Fruit fly (Drosophila melanogaster) whole organism, prepupa: ENCODE data around the gene Grip.

ENCODE experiments used
- Blimp-1 ChIP-seq: fragments of 200-800 bp; sonication (Bioruptor generic); optimal IDR thresholded peaks from 3 replicates; lab custom pipeline; 2017; ENCODE audit warnings: missing biosample characterization, missing genetic modification characterization, mild to moderate bottlenecking, moderate library complexity, missing genetic modification reagents
- CG10631 ChIP-seq: fragments of 200-800 bp; sonication (Bioruptor generic); optimal IDR thresholded peaks from 2 replicates; lab custom pipeline; 2016; ENCODE audit warnings: missing biosample characterization, missing genetic modification characterization
- CG10669 ChIP-seq: fragments of 200-800 bp; sonication (Bioruptor generic); optimal IDR thresholded peaks from 3 replicates; lab custom pipeline; 2018; ENCODE audit warnings: missing biosample characterization, mild to moderate bottlenecking, missing genetic modification characterization, moderate library complexity
- CG11294 ChIP-seq: fragments of 200-800 bp; sonication (Bioruptor generic); IDR thresholded peaks from 2 replicates; pipeline ENCODE4 v1.3.6; 2022; ENCODE audit warnings: missing biosample characterization, missing genetic modification characterization
- CG11902 ChIP-seq: fragments of 200-800 bp; sonication (Bioruptor generic); optimal IDR thresholded peaks from 3 replicates; lab custom pipeline; 2016; ENCODE audit warnings: missing biosample characterization, missing genetic modification characterization
- CG15336 ChIP-seq: fragments of 200-800 bp; sonication (Bioruptor generic); IDR thresholded peaks from 2 replicates; pipeline ENCODE4 v1.3.6; 2022; ENCODE audit warnings: missing biosample characterization, missing genetic modification characterization
- CG1621 ChIP-seq: fragments of 200-800 bp; sonication (Bioruptor generic); optimal IDR thresholded peaks from 3 replicates; lab custom pipeline; 2018; ENCODE audit warnings: missing biosample characterization, mild to moderate bottlenecking, missing genetic modification characterization
- CG16779 ChIP-seq: fragments of 200-800 bp; sonication (Bioruptor generic); optimal IDR thresholded peaks from 3 replicates; lab custom pipeline; 2017; ENCODE audit warnings: missing biosample characterization, mild to moderate bottlenecking, missing genetic modification characterization
- CG3032 ChIP-seq: fragments of 200-800 bp; optimal IDR thresholded peaks from 2 replicates; lab custom pipeline; 2019; ENCODE audit warnings: missing biosample characterization, mild to moderate bottlenecking, missing genetic modification characterization, moderate library complexity
- CG31627 ChIP-seq: fragments of 200-800 bp; sonication (Bioruptor generic); optimal IDR thresholded peaks from 3 replicates; lab custom pipeline; 2016; ENCODE audit warnings: missing biosample characterization, missing genetic modification characterization
- CG34406 ChIP-seq: fragments of 200-800 bp; sonication (Bioruptor generic); optimal IDR thresholded peaks from 3 replicates; lab custom pipeline; 2016; ENCODE audit warnings: missing biosample characterization, missing genetic modification characterization
- CG3919 ChIP-seq: fragments of 200-800 bp; sonication (Bioruptor generic); optimal IDR thresholded peaks from 3 replicates; lab custom pipeline; 2016; ENCODE audit warnings: missing biosample characterization, missing genetic modification characterization
- CG4318 ChIP-seq: fragments of 200-800 bp; sonication (Bioruptor generic); optimal IDR thresholded peaks from 3 replicates; lab custom pipeline; 2017; ENCODE audit warnings: missing biosample characterization, mild to moderate bottlenecking, missing genetic modification characterization
- CG6163 ChIP-seq: fragments of 200-800 bp; sonication (Bioruptor generic); IDR thresholded peaks from 3 replicates; pipeline ENCODE4 v1.3.6; 2022; ENCODE audit warnings: missing biosample characterization, missing genetic modification characterization
- CG6792 ChIP-seq: fragments of 200-800 bp; sonication (Bioruptor generic); optimal IDR thresholded peaks from 3 replicates; lab custom pipeline; 2016; ENCODE audit warnings: missing biosample characterization, missing genetic modification characterization
- CG6808 ChIP-seq: fragments of 200-800 bp; sonication (Bioruptor generic); optimal IDR thresholded peaks from 3 replicates; lab custom pipeline; 2017; ENCODE audit warnings: missing biosample characterization, missing genetic modification characterization, mild to moderate bottlenecking, moderate library complexity, missing genetic modification reagents
- CG8119 ChIP-seq: fragments of 200-800 bp; sonication (Bioruptor generic); IDR thresholded peaks from 3 replicates; pipeline ENCODE4 v1.3.6; 2022; ENCODE audit warnings: missing biosample characterization, missing genetic modification characterization
- CG8632 ChIP-seq: fragments of 200-800 bp; sonication (Bioruptor generic); optimal IDR thresholded peaks from 3 replicates; lab custom pipeline; 2016; ENCODE audit warnings: missing biosample characterization, missing genetic modification characterization
- CG9139 ChIP-seq: fragments of 200-800 bp; sonication (Bioruptor generic); optimal IDR thresholded peaks from 3 replicates; lab custom pipeline; 2017; ENCODE audit warnings: missing biosample characterization, mild to moderate bottlenecking, missing genetic modification characterization
- Eip75B ChIP-seq: fragments of 200-800 bp; sonication (Bioruptor generic); optimal IDR thresholded peaks from 3 replicates; lab custom pipeline; 2016; ENCODE audit warnings: missing biosample characterization, missing genetic modification characterization
- Eip78C ChIP-seq: fragments of 200-800 bp; sonication (Bioruptor generic); peaks from one replicate; lab custom pipeline; 2016; ENCODE audit warnings: missing biosample characterization, missing genetic modification characterization
- Eip93F ChIP-seq: fragments of 200-800 bp; sonication (Bioruptor generic); optimal IDR thresholded peaks from 2 replicates; lab custom pipeline; 2016; ENCODE audit warnings: missing biosample characterization, mild to moderate bottlenecking, missing genetic modification characterization
- Ets21C ChIP-seq: fragments of 200-800 bp; sonication (Bioruptor generic); optimal IDR thresholded peaks from 3 replicates; lab custom pipeline; 2016; ENCODE audit warnings: missing biosample characterization, missing genetic modification characterization
- Ets96B ChIP-seq: fragments of 200-800 bp; optimal IDR thresholded peaks from 2 replicates; lab custom pipeline; 2019; ENCODE audit warnings: missing biosample characterization, mild to moderate bottlenecking, missing genetic modification characterization, moderate library complexity
- Gug ChIP-seq: fragments of 200-800 bp; sonication (Bioruptor generic); IDR thresholded peaks from 2 replicates; pipeline ENCODE4 v1.3.6; 2022; ENCODE audit warnings: missing biosample characterization, missing genetic modification characterization
- Hr39 ChIP-seq: fragments of 200-800 bp; sonication (Bioruptor generic); optimal IDR thresholded peaks from 2 replicates; lab custom pipeline; 2016; ENCODE audit warnings: missing biosample characterization, missing genetic modification characterization
- Hr4 ChIP-seq: fragments of 200-800 bp; sonication (Bioruptor generic); optimal IDR thresholded peaks from 3 replicates; lab custom pipeline; 2016; ENCODE audit warnings: missing biosample characterization, missing genetic modification characterization
- Lpt ChIP-seq: fragments of 200-800 bp; sonication (Bioruptor generic); optimal IDR thresholded peaks from 3 replicates; lab custom pipeline; 2016; ENCODE audit warnings: missing biosample characterization, missing genetic modification characterization
- Met ChIP-seq: fragments of 200-800 bp; sonication (Bioruptor generic); optimal IDR thresholded peaks from 3 replicates; lab custom pipeline; 2016; ENCODE audit warnings: missing biosample characterization, missing genetic modification characterization
- OdsH ChIP-seq: fragments of 200-800 bp; sonication (Bioruptor generic); optimal IDR thresholded peaks from 3 replicates; lab custom pipeline; 2016; ENCODE audit warnings: missing biosample characterization, missing genetic modification characterization
- Smox ChIP-seq: fragments of 200-800 bp; sonication (Bioruptor generic); optimal IDR thresholded peaks from 3 replicates; lab custom pipeline; 2016; ENCODE audit warnings: missing biosample characterization, missing genetic modification characterization
- Sox102F ChIP-seq: fragments of 200-800 bp; sonication (Bioruptor generic); optimal IDR thresholded peaks from 2 replicates; lab custom pipeline; 2016; ENCODE audit warnings: missing biosample characterization, mild to moderate bottlenecking, missing genetic modification characterization
- Sox14 ChIP-seq: fragments of 200-800 bp; sonication (Bioruptor generic); optimal IDR thresholded peaks from 3 replicates; lab custom pipeline; 2016; ENCODE audit warnings: missing biosample characterization, missing genetic modification characterization
- Sox15 ChIP-seq: fragments of 200-800 bp; sonication (Bioruptor generic); optimal IDR thresholded peaks from 3 replicates; lab custom pipeline; 2016; ENCODE audit warnings: missing biosample characterization, missing genetic modification characterization
- achi ChIP-seq: fragments of 200-800 bp; sonication (Bioruptor generic); optimal IDR thresholded peaks from 3 replicates; lab custom pipeline; 2016; ENCODE audit warnings: missing biosample characterization, missing genetic modification characterization
- acj6 ChIP-seq: fragments of 200-800 bp; sonication (Bioruptor generic); optimal IDR thresholded peaks from 3 replicates; lab custom pipeline; 2016; ENCODE audit warnings: missing biosample characterization, missing genetic modification characterization
- cyc ChIP-seq: fragments of 200-800 bp; sonication (Bioruptor generic); optimal IDR thresholded peaks from 3 replicates; lab custom pipeline; 2016; ENCODE audit warnings: missing biosample characterization, missing genetic modification characterization
- dac ChIP-seq: fragments of 200-800 bp; sonication (Bioruptor generic); optimal IDR thresholded peaks from 2 replicates; lab custom pipeline; 2017; ENCODE audit warnings: missing biosample characterization, mild to moderate bottlenecking, missing genetic modification characterization
- dsx ChIP-seq: fragments of 200-800 bp; optimal IDR thresholded peaks from 3 replicates; lab custom pipeline; 2019; ENCODE audit warnings: missing biosample characterization, mild to moderate bottlenecking, missing genetic modification characterization, moderate library complexity; ENCODE audit not compliant: poor library complexity, severe bottlenecking
- eg ChIP-seq: fragments of 200-800 bp; sonication (Bioruptor generic); IDR thresholded peaks from 3 replicates; pipeline ENCODE4 v1.3.6; 2022; ENCODE audit warnings: missing biosample characterization, missing genetic modification characterization
- esn ChIP-seq: fragments of 200-800 bp; sonication (Bioruptor generic); optimal IDR thresholded peaks from 2 replicates; lab custom pipeline; 2016; ENCODE audit warnings: missing biosample characterization, mild to moderate bottlenecking, missing genetic modification characterization, moderate library complexity
- fd59A ChIP-seq: fragments of 200-800 bp; sonication (Bioruptor generic); optimal IDR thresholded peaks from 2 replicates; lab custom pipeline; 2017; ENCODE audit warnings: missing biosample characterization, mild to moderate bottlenecking, missing genetic modification characterization, missing genetic modification reagents
- fd85E ChIP-seq: fragments of 200-800 bp; sonication (Bioruptor generic); optimal IDR thresholded peaks from 3 replicates; lab custom pipeline; 2016; ENCODE audit warnings: missing biosample characterization, missing genetic modification characterization
- net ChIP-seq: fragments of 200-800 bp; sonication (Bioruptor generic); optimal IDR thresholded peaks from 3 replicates; lab custom pipeline; 2016; ENCODE audit warnings: missing biosample characterization, missing genetic modification characterization
- pdm3 ChIP-seq: fragments of 200-800 bp; sonication (Bioruptor generic); optimal IDR thresholded peaks from 3 replicates; lab custom pipeline; 2016; ENCODE audit warnings: missing biosample characterization, missing genetic modification characterization
- salr ChIP-seq, 2 experiments: fragments of 200-800 bp; sonication (Bioruptor generic); optimal IDR thresholded peaks; 3 replicates each; lab custom pipeline; 2016 to 2018; ENCODE audit warnings: missing biosample characterization in 2 of 2, missing genetic modification characterization in 2 of 2, mild to moderate bottlenecking in 1 of 2
- svp ChIP-seq: fragments of 200-800 bp; sonication (Bioruptor generic); peaks from one replicate; lab custom pipeline; 2016; ENCODE audit warnings: missing biosample characterization, missing genetic modification characterization
- topi ChIP-seq: fragments of 200-800 bp; sonication (Bioruptor generic); optimal IDR thresholded peaks from 3 replicates; lab custom pipeline; 2016; ENCODE audit warnings: missing biosample characterization, missing genetic modification characterization
- vri ChIP-seq: fragments of 200-800 bp; sonication (Bioruptor generic); optimal IDR thresholded peaks from 3 replicates; lab custom pipeline; 2016; ENCODE audit warnings: missing biosample characterization, mild to moderate bottlenecking, missing genetic modification characterization

The Grip gene

dm6 chrX:6021414-6021813 is 55.3 kb downstream of the Grip start (continued):
- peak; percentile 37 for TF ChIP-seq CG10631
- TF ChIP-seq vri (GFP tag; lab: Kevin White, UChicago): peak; percentile 51
- peak; percentile 40 for TF ChIP-seq Eip75B
- peak; percentile 84 for TF ChIP-seq Eip78C
- TF ChIP-seq achi (GFP tag; lab: Kevin White, UChicago): peak; percentile 6
- no peak for TF ChIP-seq fd85E
- TF ChIP-seq Blimp-1: no peak
- no peak for TF ChIP-seq Hr4 (GFP tag; lab: Kevin White, UChicago)
- peak; percentile 81 for TF ChIP-seq svp (GFP tag; lab: Kevin White, UChicago)
- peak; percentile 53 for TF ChIP-seq Hr39 (GFP tag; lab: Kevin White, UChicago)
- TF ChIP-seq Sox102F (GFP tag; lab: Kevin White, UChicago): peak; percentile 66
- TF ChIP-seq, all 60 proteins: peak for 24

dm6 chrX:6022090-6022489 is 56.0 kb downstream of the Grip start:
- TF ChIP-seq CG10669: peak; percentile 49
- peak; percentile 63 for TF ChIP-seq CG31627 (GFP tag; lab: Kevin White, UChicago)
- peak; percentile 66 for TF ChIP-seq Smox
- peak; percentile 50 for TF ChIP-seq CG15336
- TF ChIP-seq esn: peak; percentile 67
- peak; percentile 37 for TF ChIP-seq acj6 (GFP tag; lab: Kevin White, UChicago)
- TF ChIP-seq CG9139: no peak
- TF ChIP-seq Lpt (GFP tag; lab: Kevin White, UChicago): peak; percentile 16
- peak; percentile 6 for TF ChIP-seq net (GFP tag; lab: Kevin White, UChicago)
- peak; percentile 33 for TF ChIP-seq vri (GFP tag; lab: Kevin White, UChicago)
- TF ChIP-seq Eip93F (GFP tag; lab: Kevin White, UChicago): no peak
- TF ChIP-seq Hr39 (GFP tag; lab: Kevin White, UChicago): peak; percentile 66
- peak; percentile 62 for TF ChIP-seq CG3032 (tag; lab: Kevin White, UChicago)
- TF ChIP-seq Ets96B: peak; percentile 49
- TF ChIP-seq CG6163: peak; percentile 63
- TF ChIP-seq pdm3: peak; percentile 60
- TF ChIP-seq eg (GFP tag; lab: Robert Waterston, UW): 0 out of 3 replicates have a peak, but pooled peaks have one; percentile 27
- peak; percentile 59 for TF ChIP-seq CG10631
- peak; percentile 6 for TF ChIP-seq Blimp-1
- TF ChIP-seq CG6808: peak; percentile 62
- TF ChIP-seq CG3919 (GFP tag; lab: Kevin White, UChicago): peak; percentile 61
- peak; percentile 41 for TF ChIP-seq dsx (GFP tag; lab: Kevin White, UChicago)
- peak; percentile 31 for TF ChIP-seq CG11902
- peak; percentile 58 for TF ChIP-seq OdsH (GFP tag; lab: Kevin White, UChicago)
- TF ChIP-seq svp (GFP tag; lab: Kevin White, UChicago): peak; percentile 90
- peak; percentile 67 for TF ChIP-seq topi
- peak; percentile 43 for TF ChIP-seq CG1621 (tag; lab: Kevin White, UChicago)
- TF ChIP-seq dac: no peak
- TF ChIP-seq Hr4 (GFP tag; lab: Kevin White, UChicago): peak; percentile 34
- peak; percentile 90 for TF ChIP-seq Eip78C
- peak; percentile 56 for TF ChIP-seq CG8632 (GFP tag; lab: Kevin White, UChicago)
- peak; percentile 54 for TF ChIP-seq cyc (GFP tag; lab: Kevin White, UChicago)
- TF ChIP-seq Sox15: peak; percentile 18
- TF ChIP-seq Sox14: peak; percentile 63
- TF ChIP-seq salr (GFP tag; optimal IDR thresholded peaks at IDR 0.05; lab: Kevin White, UChicago): peak; percentile 21 to 34
- TF ChIP-seq achi (GFP tag; lab: Kevin White, UChicago): peak; percentile 57
- TF ChIP-seq Gug (GFP tag; lab: Robert Waterston, UW): 0 out of 2 replicates have a peak, but pooled peaks have one; percentile 10
- TF ChIP-seq CG11294 (GFP tag; lab: Robert Waterston, UW): no peak
- TF ChIP-seq CG4318: no peak
- peak; percentile 43 for TF ChIP-seq fd59A (GFP tag; lab: Kevin White, UChicago)
- TF ChIP-seq Sox102F (GFP tag; lab: Kevin White, UChicago): peak; percentile 65
- TF ChIP-seq CG34406 (GFP tag; lab: Kevin White, UChicago): peak; percentile 60
- peak; percentile 59 for TF ChIP-seq Eip75B
- TF ChIP-seq Met: peak; percentile 78
- no peak for TF ChIP-seq CG16779 (tag; lab: Kevin White, UChicago)
- peak; percentile 57 for TF ChIP-seq Ets21C (GFP tag; lab: Kevin White, UChicago)
- peak; percentile 62 for TF ChIP-seq CG6792 (GFP tag; lab: Kevin White, UChicago)
- TF ChIP-seq CG8119 (GFP tag; lab: Robert Waterston, UW): peak; percentile 61; the same call in 2 of the 3 replicates
